Worm (Caenorhabditis elegans) whole organism, mixed stage, embryonic: ENCODE measurements around the gene M02D8.6.

Experiments used
- ceh-39 ChIP-seq: fragments of 150-350 bp; optimal IDR thresholded peaks from 2 replicates; lab custom pipeline; 2014; ENCODE audit warnings: missing biosample characterization, missing genetic modification characterization
- elt-1 ChIP-seq: sonication (generic microtip); optimal IDR thresholded peaks from 2 replicates; lab custom pipeline; 2017; ENCODE audit warnings: missing genetic modification characterization, mild to moderate bottlenecking, missing compliant biosample characterization, antibody characterized with exemption, moderate library complexity, borderline replicate concordance; ENCODE audit not compliant: insufficient read depth
- lin-13 ChIP-seq: fragments of 150-350 bp; optimal IDR thresholded peaks from 2 replicates; lab custom pipeline; 2014; ENCODE audit warnings: missing biosample characterization, missing genetic modification characterization
- mab-5 ChIP-seq: fragments of 150-350 bp; optimal IDR thresholded peaks from 2 replicates; lab custom pipeline; 2014; ENCODE audit warnings: missing biosample characterization, missing genetic modification characterization
- nhr-237 ChIP-seq: fragments of 150-350 bp; optimal IDR thresholded peaks from 2 replicates; lab custom pipeline; 2014; ENCODE audit warnings: missing biosample characterization, missing genetic modification characterization
- nhr-28 ChIP-seq: fragments of 150-350 bp; optimal IDR thresholded peaks from 2 replicates; lab custom pipeline; 2014; ENCODE audit warnings: missing biosample characterization, missing genetic modification characterization
- nhr-76 ChIP-seq: sonication (generic microtip); optimal IDR thresholded peaks from 2 replicates; lab custom pipeline; 2017; ENCODE audit warnings: missing biosample characterization, missing genetic modification characterization
- pha-4 ChIP-seq: fragments of 150-350 bp; optimal IDR thresholded peaks from 2 replicates; lab custom pipeline; 2018; ENCODE audit warnings: missing biosample characterization, missing genetic modification reagents, missing genetic modification characterization
- unc-62 ChIP-seq: fragments of 150-350 bp; optimal IDR thresholded peaks from 2 replicates; lab custom pipeline; 2014; ENCODE audit warnings: missing biosample characterization, missing genetic modification reagents, missing genetic modification characterization

DNA sequence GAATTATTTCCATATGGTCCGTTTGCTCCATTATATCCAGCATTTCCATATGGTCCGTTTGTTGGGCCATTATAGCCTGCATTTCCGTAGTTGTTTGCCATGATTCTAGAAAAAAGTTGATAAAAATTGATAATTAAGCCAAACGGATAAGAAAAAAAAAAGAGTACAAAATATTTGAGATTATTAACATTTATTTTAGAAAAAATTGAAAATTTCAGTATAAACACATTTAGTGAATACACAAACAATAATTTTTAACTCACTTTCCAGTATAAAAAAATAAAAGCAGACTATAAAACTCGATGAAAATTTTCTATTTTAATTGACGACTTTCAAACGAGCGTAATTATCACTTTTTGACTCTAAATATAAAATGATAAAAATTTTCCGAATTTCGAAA, 11.1 kb downstream of the M02D8.6 start, which contains the start of gene F53A9.9:
- TF ChIP-seq nhr-237 = no peak
- no peak for TF ChIP-seq mab-5 (tag; lab: Kevin White, UChicago)
- TF ChIP-seq ceh-39 (tag; lab: Kevin White, UChicago) = no peak
- no peak for TF ChIP-seq lin-13
- TF ChIP-seq unc-62 (GFP tag; lab: Kevin White, UChicago) = no peak
- TF ChIP-seq pha-4 = no peak
- TF ChIP-seq nhr-76 (tag; lab: Kevin White, UChicago) = no peak
- no peak for TF ChIP-seq elt-1
- no peak for TF ChIP-seq nhr-28 (tag; lab: Kevin White, UChicago)
